Worm (Caenorhabditis elegans) whole organism, L2 larva: Measurements from ENCODE around the gene mab-21.

Experiments
- C34F6.9 ChIP-seq: fragments of 150-350 bp; optimal IDR thresholded peaks from 2 replicates; lab custom pipeline; 2014; ENCODE audit warnings: missing biosample characterization, missing genetic modification characterization
- F13H6.1 ChIP-seq: sonication (generic microtip); optimal IDR thresholded peaks from 2 replicates; lab custom pipeline; 2016; ENCODE audit warnings: missing genetic modification characterization, missing compliant biosample characterization
- R02D3.7 ChIP-seq: fragments of 150-350 bp; optimal IDR thresholded peaks from 2 replicates; lab custom pipeline; 2014; ENCODE audit warnings: missing biosample characterization, missing genetic modification characterization
- Y55F3AM.14 ChIP-seq: fragments of 200-800 bp; sonication (Bioruptor generic); optimal IDR thresholded peaks from 2 replicates; lab custom pipeline; 2018; ENCODE audit warnings: mild to moderate bottlenecking, missing genetic modification characterization, missing compliant biosample characterization
- ZK546.5 ChIP-seq: sonication (generic microtip); optimal IDR thresholded peaks from 2 replicates; lab custom pipeline; 2017; ENCODE audit warnings: missing biosample characterization, missing genetic modification characterization
- alr-1 ChIP-seq: fragments of 150-350 bp; optimal IDR thresholded peaks from 2 replicates; lab custom pipeline; 2014; ENCODE audit warnings: missing biosample characterization, missing genetic modification characterization
- aly-2 ChIP-seq: fragments of 150-350 bp; optimal IDR thresholded peaks from 2 replicates; lab custom pipeline; 2014; ENCODE audit warnings: missing biosample characterization, missing genetic modification characterization
- ama-1 ChIP-seq: fragments of 150-350 bp; optimal IDR thresholded peaks from 2 replicates; lab custom pipeline; 2018; ENCODE audit warnings: inconsistent platforms
- blmp-1 ChIP-seq: sonication (generic microtip); optimal IDR thresholded peaks from 2 replicates; lab custom pipeline; 2017; ENCODE audit warnings: missing genetic modification characterization, mild to moderate bottlenecking, missing compliant biosample characterization, antibody characterized with exemption, moderate library complexity; ENCODE audit not compliant: insufficient read depth
- ceh-16 ChIP-seq: fragments of 150-350 bp; optimal IDR thresholded peaks from 2 replicates; lab custom pipeline; 2014; ENCODE audit warnings: missing biosample characterization, missing genetic modification characterization
- ceh-82 ChIP-seq: fragments of 150-350 bp; optimal IDR thresholded peaks from 2 replicates; lab custom pipeline; 2014; ENCODE audit warnings: missing biosample characterization, missing genetic modification characterization
- crh-2 ChIP-seq: sonication (generic microtip); optimal IDR thresholded peaks from 2 replicates; lab custom pipeline; 2017; ENCODE audit warnings: missing biosample characterization, missing genetic modification characterization
- dmd-4 ChIP-seq: sonication (generic microtip); optimal IDR thresholded peaks from 2 replicates; lab custom pipeline; 2017; ENCODE audit warnings: missing biosample characterization, missing genetic modification characterization
- egl-27 ChIP-seq: sonication (generic microtip); optimal IDR thresholded peaks from 3 replicates; lab custom pipeline; 2017; ENCODE audit warnings: missing biosample characterization, missing genetic modification reagents, missing genetic modification characterization
- elt-1 ChIP-seq: fragments of 150-350 bp; optimal IDR thresholded peaks from 2 replicates; lab custom pipeline; 2014; ENCODE audit warnings: missing biosample characterization, missing genetic modification characterization
- elt-3 ChIP-seq: sonication (generic microtip); optimal IDR thresholded peaks from 2 replicates; lab custom pipeline; 2017; ENCODE audit warnings: missing biosample characterization, missing genetic modification characterization
- fos-1 ChIP-seq: fragments of 150-350 bp; optimal IDR thresholded peaks from 2 replicates; lab custom pipeline; 2014; ENCODE audit warnings: missing biosample characterization, missing genetic modification characterization
- gmeb-1 ChIP-seq: fragments of 150-350 bp; optimal IDR thresholded peaks from 2 replicates; lab custom pipeline; 2014; ENCODE audit warnings: missing biosample characterization, missing genetic modification characterization
- lin-11 ChIP-seq: fragments of 150-350 bp; sonication (generic microtip); optimal IDR thresholded peaks from 2 replicates; lab custom pipeline; 2014; ENCODE audit warnings: missing biosample characterization, missing genetic modification characterization, inconsistent platforms, mixed read lengths
- lin-13 ChIP-seq: fragments of 150-350 bp; optimal IDR thresholded peaks from 2 replicates; lab custom pipeline; 2014; ENCODE audit warnings: missing biosample characterization, missing genetic modification reagents, missing genetic modification characterization
- lin-39 ChIP-seq: fragments of 150-350 bp; optimal IDR thresholded peaks from 2 replicates; lab custom pipeline; 2014; ENCODE audit warnings: missing biosample characterization, missing genetic modification reagents, missing genetic modification characterization
- lsy-2 ChIP-seq, 2 experiments: fragments of 150-350 bp in 1 of 2; sonication (generic microtip) in 1 of 2; optimal IDR thresholded peaks; 2 replicates each; lab custom pipeline; 2014 to 2017; ENCODE audit warnings: missing biosample characterization in 2 of 2, missing genetic modification characterization in 2 of 2
- mab-5 ChIP-seq: fragments of 150-350 bp; optimal IDR thresholded peaks from 2 replicates; lab custom pipeline; 2014; ENCODE audit warnings: missing biosample characterization, missing genetic modification characterization
- mbf-1 ChIP-seq: sonication (generic microtip); optimal IDR thresholded peaks from 2 replicates; lab custom pipeline; 2017; ENCODE audit warnings: missing biosample characterization, missing genetic modification characterization
- mdl-1 ChIP-seq, 2 experiments: fragments of 150-350 bp in 1 of 2; sonication (generic microtip) in 1 of 2; optimal IDR thresholded peaks; 2 replicates each; lab custom pipeline; 2017; ENCODE audit warnings: missing biosample characterization in 2 of 2, missing genetic modification characterization in 2 of 2
- nhr-10 ChIP-seq: sonication (generic microtip); optimal IDR thresholded peaks from 2 replicates; lab custom pipeline; 2017; ENCODE audit warnings: missing biosample characterization, missing genetic modification characterization
- nhr-11 ChIP-seq: fragments of 150-350 bp; optimal IDR thresholded peaks from 2 replicates; lab custom pipeline; 2014; ENCODE audit warnings: missing biosample characterization, missing genetic modification characterization
- nhr-12 ChIP-seq: fragments of 150-350 bp; optimal IDR thresholded peaks from 2 replicates; lab custom pipeline; 2014; ENCODE audit warnings: missing biosample characterization, missing genetic modification characterization
- nhr-129 ChIP-seq: fragments of 150-350 bp; optimal IDR thresholded peaks from 2 replicates; lab custom pipeline; 2014; ENCODE audit warnings: missing biosample characterization, missing genetic modification characterization
- nhr-21 ChIP-seq: fragments of 150-350 bp; optimal IDR thresholded peaks from 2 replicates; lab custom pipeline; 2014; ENCODE audit warnings: missing biosample characterization, missing genetic modification characterization
- nhr-23 ChIP-seq: fragments of 150-350 bp; optimal IDR thresholded peaks from 2 replicates; lab custom pipeline; 2014; ENCODE audit warnings: missing biosample characterization, missing genetic modification reagents, missing genetic modification characterization
- nhr-237 ChIP-seq: fragments of 150-350 bp; optimal IDR thresholded peaks from 2 replicates; lab custom pipeline; 2014; ENCODE audit warnings: missing biosample characterization, missing genetic modification characterization
- nhr-25 ChIP-seq: fragments of 150-350 bp; sonication (generic microtip); optimal IDR thresholded peaks from 3 replicates; lab custom pipeline; 2014; ENCODE audit warnings: missing biosample characterization, missing genetic modification characterization
- nhr-6 ChIP-seq: fragments of 150-350 bp; optimal IDR thresholded peaks from 2 replicates; lab custom pipeline; 2014; ENCODE audit warnings: missing biosample characterization, missing genetic modification characterization
- nhr-77 ChIP-seq: fragments of 150-350 bp; optimal IDR thresholded peaks from 2 replicates; lab custom pipeline; 2014; ENCODE audit warnings: missing biosample characterization, missing genetic modification characterization
- peb-1 ChIP-seq: fragments of 150-350 bp; optimal IDR thresholded peaks from 2 replicates; lab custom pipeline; 2014; ENCODE audit warnings: missing biosample characterization, missing genetic modification characterization
- sem-4 ChIP-seq: fragments of 150-350 bp; optimal IDR thresholded peaks from 2 replicates; lab custom pipeline; 2014; ENCODE audit warnings: missing biosample characterization, missing genetic modification reagents, missing genetic modification characterization
- skn-1 ChIP-seq: sonication (generic microtip); optimal IDR thresholded peaks from 2 replicates; lab custom pipeline; 2017; ENCODE audit warnings: missing biosample characterization, missing genetic modification characterization
- sma-3 ChIP-seq: sonication (generic microtip); optimal IDR thresholded peaks from 2 replicates; lab custom pipeline; 2016; ENCODE audit warnings: missing genetic modification reagents, missing genetic modification characterization, missing compliant biosample characterization
- sma-9 ChIP-seq, 2 experiments: fragments of 150-350 bp in 1 of 2; sonication (generic microtip) in 1 of 2; optimal IDR thresholded peaks; 2 replicates each; lab custom pipeline; 2014 to 2016; ENCODE audit warnings: missing genetic modification characterization in 2 of 2, mild to moderate bottlenecking in 1 of 2, missing biosample characterization in 1 of 2, missing compliant biosample characterization in 1 of 2, missing genetic modification reagents in 1 of 2, moderate library complexity in 1 of 2
- snpc-4 ChIP-seq: fragments of 150-350 bp; optimal IDR thresholded peaks from 2 replicates; lab custom pipeline; 2014; ENCODE audit warnings: missing biosample characterization, missing genetic modification characterization
- unc-39 ChIP-seq: fragments of 150-350 bp; optimal IDR thresholded peaks from 2 replicates; lab custom pipeline; 2014; ENCODE audit warnings: missing biosample characterization, missing genetic modification characterization
- unc-55 ChIP-seq: fragments of 150-350 bp; sonication (generic microtip); optimal IDR thresholded peaks from 3 replicates; lab custom pipeline; 2014; ENCODE audit warnings: missing biosample characterization, missing genetic modification reagents, missing genetic modification characterization
- unc-62 ChIP-seq: fragments of 150-350 bp; optimal IDR thresholded peaks from 2 replicates; lab custom pipeline; 2014; ENCODE audit warnings: missing biosample characterization, missing genetic modification reagents, missing genetic modification characterization
- zag-1 ChIP-seq: fragments of 150-350 bp; optimal IDR thresholded peaks from 2 replicates; lab custom pipeline; 2014; ENCODE audit warnings: missing biosample characterization, missing genetic modification characterization
- ztf-1 ChIP-seq: fragments of 200-800 bp; sonication (Bioruptor generic); conservative IDR thresholded peaks from 2 replicates; pipeline ENCODE4 v1.3.6; 2022; ENCODE audit warnings: missing genetic modification characterization, missing compliant biosample characterization
- ztf-11 ChIP-seq: sonication (generic microtip); optimal IDR thresholded peaks from 2 replicates; lab custom pipeline; 2017; ENCODE audit warnings: missing biosample characterization, missing genetic modification characterization
- ztf-4 ChIP-seq: fragments of 150-350 bp; optimal IDR thresholded peaks from 2 replicates; lab custom pipeline; 2014; ENCODE audit warnings: missing biosample characterization, missing genetic modification characterization

mab-21 gene

DNA sequence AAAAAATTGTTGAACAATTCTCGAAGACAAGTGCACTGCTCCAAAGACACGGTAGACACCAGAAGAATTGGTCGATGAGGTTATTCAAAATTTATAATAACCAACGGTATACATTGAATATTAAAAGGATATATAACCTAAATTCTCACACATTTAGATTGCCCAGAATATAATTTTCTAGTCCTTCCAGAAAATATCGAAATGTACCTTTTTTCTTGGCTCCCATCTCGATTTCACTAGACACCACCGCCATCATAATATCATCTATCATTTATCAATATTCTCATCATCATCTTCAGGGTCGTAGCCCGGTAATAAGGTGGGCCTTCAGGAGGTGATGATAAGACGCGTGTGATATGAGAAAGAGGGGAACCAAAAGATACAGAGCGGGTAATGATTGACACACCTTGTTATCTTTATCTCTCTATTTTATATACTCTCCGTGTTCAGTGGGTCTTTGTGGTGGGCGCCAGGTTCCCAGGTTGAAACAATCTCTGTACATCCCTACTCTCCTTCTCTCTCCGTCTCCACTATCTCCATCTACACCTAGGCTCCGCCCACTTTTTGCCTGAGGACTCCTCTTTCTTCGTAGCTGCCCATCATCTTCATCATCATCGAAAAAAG, at the start of gene mab-21:
TSS of gene mab-21 (plus strand) at position 615 of the 624 bp plus-strand sequence.
- TF ChIP-seq nhr-21 (tag; lab: Kevin White, UChicago) (no peak), F13H6.1 (tag; lab: Kevin White, UChicago) (peak; percentile 61), sma-9 (GFP tag; optimal IDR thresholded peaks at IDR 0.05; lab: Kevin White, UChicago) (peak; percentile 35), sma-9 (tag; optimal IDR thresholded peaks at IDR 0.05; lab: Kevin White, UChicago) (no peak), nhr-77 (tag; lab: Kevin White, UChicago) (no peak), blmp-1 (tag; lab: Kevin White, UChicago) (no peak), ceh-82 (tag; lab: Kevin White, UChicago) (no peak), nhr-23 (tag; lab: Kevin White, UChicago) (no peak), zag-1 (no peak), lsy-2 (tag; optimal IDR thresholded peaks at IDR 0.05; lab: Kevin White, UChicago) (peak in 1 of 2 experiments; percentile 26), C34F6.9 (tag; lab: Kevin White, UChicago) (no peak), fos-1 (peak; percentile 12), mbf-1 (tag; lab: Kevin White, UChicago) (no peak), sem-4 (tag; lab: Kevin White, UChicago) (peak; percentile 34), nhr-129 (tag; lab: Kevin White, UChicago) (peak; percentile 26)
- TF ChIP-seq, all 48 proteins: peak for 6

DNA sequence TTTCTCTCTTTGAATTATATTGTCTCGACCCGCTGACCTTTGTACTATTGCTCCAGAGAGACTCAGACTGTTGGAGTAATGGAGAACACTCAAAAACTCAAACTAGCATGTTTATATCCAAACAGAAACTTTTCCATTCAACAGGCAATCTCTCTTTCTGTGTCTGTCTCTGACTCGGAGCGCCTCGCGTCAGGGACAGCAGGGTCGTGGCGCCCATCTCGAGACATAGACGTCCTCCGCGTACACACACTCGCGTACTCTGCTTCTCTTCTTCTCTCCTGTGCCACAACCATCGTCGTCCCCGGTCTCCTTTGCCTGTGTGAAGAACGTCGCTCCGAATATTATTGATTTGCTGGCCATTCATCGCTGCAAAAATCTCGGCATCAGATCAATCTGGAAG, 48.6 kb upstream of the mab-21 start:
- TF ChIP-seq nhr-6 (tag; lab: Kevin White, UChicago) (no peak), C34F6.9 (tag; lab: Kevin White, UChicago) (peak; percentile 80), unc-39 (tag; lab: Kevin White, UChicago) (no peak), lin-39 (no peak), Y55F3AM.14 (GFP tag; lab: Kevin White, UChicago) (peak; percentile 28), F13H6.1 (tag; lab: Kevin White, UChicago) (peak; percentile 83), snpc-4 (tag; lab: Kevin White, UChicago) (no peak), ceh-16 (tag; lab: Kevin White, UChicago) (no peak), sem-4 (tag; lab: Kevin White, UChicago) (peak; percentile 50), nhr-21 (tag; lab: Kevin White, UChicago) (peak; percentile 24), mdl-1 (tag; optimal IDR thresholded peaks at IDR 0.05; lab: Kevin White, UChicago) (peak; percentile 26 to 49), nhr-237 (tag; lab: Kevin White, UChicago) (no peak), fos-1 (peak; percentile 83), mbf-1 (tag; lab: Kevin White, UChicago) (no peak), ztf-11 (tag; lab: Kevin White, UChicago) (no peak), nhr-10 (tag; lab: Kevin White, UChicago) (no peak), nhr-12 (tag; lab: Kevin White, UChicago) (no peak), lsy-2 (tag; optimal IDR thresholded peaks at IDR 0.05; lab: Kevin White, UChicago) (peak in 1 of 2 experiments; percentile 71), skn-1 (tag; lab: Kevin White, UChicago) (no peak), ztf-1 (no peak), mab-5 (tag; lab: Kevin White, UChicago) (peak; percentile 17), dmd-4 (no peak), ceh-82 (tag; lab: Kevin White, UChicago) (no peak), peb-1 (tag; lab: Kevin White, UChicago) (peak; percentile 71), elt-1 (tag; lab: Kevin White, UChicago) (no peak), alr-1 (no peak), nhr-23 (tag; lab: Kevin White, UChicago) (no peak), nhr-129 (tag; lab: Kevin White, UChicago) (peak; percentile 91), nhr-77 (tag; lab: Kevin White, UChicago) (no peak), ztf-4 (tag; lab: Kevin White, UChicago) (no peak), sma-3 (GFP tag; lab: Kevin White, UChicago) (peak; percentile 46), crh-2 (tag; lab: Kevin White, UChicago) (peak; percentile 71), R02D3.7 (tag; lab: Kevin White, UChicago) (no peak), elt-3 (tag; lab: Kevin White, UChicago) (no peak), nhr-11 (tag; lab: Kevin White, UChicago) (no peak), unc-62 (GFP tag; lab: Kevin White, UChicago) (no peak), lin-13 (peak; percentile 54), egl-27 (tag; lab: Kevin White, UChicago) (peak; percentile 61), gmeb-1 (peak; percentile 49), nhr-25 (tag; lab: Kevin White, UChicago) (peak; percentile 56), aly-2 (tag; lab: Kevin White, UChicago) (no peak), unc-55 (GFP tag; lab: Kevin White, UChicago) (peak; percentile 68), ama-1 (no peak), blmp-1 (tag; lab: Kevin White, UChicago) (peak; percentile 5), sma-9 (GFP tag; optimal IDR thresholded peaks at IDR 0.05; lab: Kevin White, UChicago) (peak; percentile 85), sma-9 (tag; optimal IDR thresholded peaks at IDR 0.05; lab: Kevin White, UChicago) (no peak), zag-1 (peak; percentile 32), ZK546.5 (tag; lab: Kevin White, UChicago) (no peak), lin-11 (tag; lab: Kevin White, UChicago) (peak; percentile 37)
